Fruit fly (Drosophila melanogaster) whole organism, embryonic: ENCODE results near the gene Mon1.
A peak's percentile ranks its signal among the peaks of the same experiment; 100 is the strongest.

Experiments used
- B-H2 ChIP-seq: fragments of 200-800 bp; sonication (Bioruptor generic); optimal IDR thresholded peaks from 2 replicates; lab custom pipeline; 2018; ENCODE audit warnings: missing biosample characterization, mild to moderate bottlenecking, missing genetic modification characterization
- C15 ChIP-seq: fragments of 200-800 bp; sonication (Bioruptor generic); IDR thresholded peaks from 3 replicates; pipeline ENCODE4 v1.3.6; 2022; ENCODE audit warnings: missing biosample characterization, missing genetic modification characterization
- CG11504 ChIP-seq: fragments of 200-800 bp; sonication (Bioruptor generic); optimal IDR thresholded peaks from 3 replicates; lab custom pipeline; 2019; ENCODE audit warnings: missing biosample characterization, mild to moderate bottlenecking, missing genetic modification characterization, moderate library complexity
- CG11695 ChIP-seq: fragments of 200-800 bp; sonication (Bioruptor generic); IDR thresholded peaks from 3 replicates; pipeline ENCODE4 v1.3.6; 2022; ENCODE audit warnings: missing biosample characterization, missing genetic modification characterization
- CG13296 ChIP-seq: fragments of 200-800 bp; sonication (Bioruptor generic); optimal IDR thresholded peaks from 3 replicates; lab custom pipeline; 2018; ENCODE audit warnings: missing biosample characterization, mild to moderate bottlenecking, missing genetic modification characterization
- CG14014 ChIP-seq: fragments of 200-800 bp; sonication (Bioruptor generic); IDR thresholded peaks from 2 replicates; pipeline ENCODE4 v1.3.6; 2022; ENCODE audit warnings: missing biosample characterization, missing genetic modification characterization
- CG15011 ChIP-seq: fragments of 200-800 bp; sonication (Bioruptor generic); optimal IDR thresholded peaks from 3 replicates; lab custom pipeline; 2018; ENCODE audit warnings: missing biosample characterization, mild to moderate bottlenecking, missing genetic modification characterization
- CG15479 ChIP-seq: fragments of 200-800 bp; sonication (Bioruptor generic); optimal IDR thresholded peaks from 3 replicates; lab custom pipeline; 2019; ENCODE audit warnings: missing biosample characterization, mild to moderate bottlenecking, missing genetic modification characterization, moderate library complexity
- CG17328 ChIP-seq: fragments of 200-800 bp; sonication (Bioruptor generic); IDR thresholded peaks from 2 replicates; pipeline ENCODE4 v1.3.6; 2022; ENCODE audit warnings: missing biosample characterization, missing genetic modification characterization
- CG17361 ChIP-seq: fragments of 200-800 bp; sonication (Bioruptor generic); IDR thresholded peaks from 3 replicates; pipeline ENCODE4 v1.3.6; 2022; ENCODE audit warnings: missing biosample characterization, missing genetic modification characterization
- CG17612 ChIP-seq: fragments of 200-800 bp; sonication (Bioruptor generic); IDR thresholded peaks from 2 replicates; pipeline ENCODE4 v1.3.6; 2022; ENCODE audit warnings: missing biosample characterization, missing genetic modification characterization
- CG1792 ChIP-seq: fragments of 200-800 bp; sonication (Bioruptor generic); optimal IDR thresholded peaks from 2 replicates; lab custom pipeline; 2016; ENCODE audit warnings: missing biosample characterization, missing genetic modification characterization
- CG18619 ChIP-seq: fragments of 200-800 bp; sonication (Bioruptor generic); optimal IDR thresholded peaks from 3 replicates; lab custom pipeline; 2017; ENCODE audit warnings: missing biosample characterization, mild to moderate bottlenecking, missing genetic modification characterization
- CG2120 ChIP-seq: fragments of 200-800 bp; sonication (Bioruptor generic); optimal IDR thresholded peaks from 3 replicates; lab custom pipeline; 2016; ENCODE audit warnings: missing biosample characterization, missing genetic modification characterization
- CG31224 ChIP-seq: fragments of 200-800 bp; sonication (Bioruptor generic); IDR thresholded peaks from 2 replicates; pipeline ENCODE4 v1.3.6; 2022; ENCODE audit warnings: missing biosample characterization, missing genetic modification characterization
- CG31441 ChIP-seq: fragments of 200-800 bp; sonication (Bioruptor generic); IDR thresholded peaks from 2 replicates; pipeline ENCODE4 v1.3.6; 2022; ENCODE audit warnings: missing biosample characterization, missing genetic modification characterization
- CG3163 ChIP-seq: fragments of 200-800 bp; sonication (Bioruptor generic); optimal IDR thresholded peaks from 3 replicates; lab custom pipeline; 2016; ENCODE audit warnings: missing biosample characterization, missing genetic modification characterization
- CG4404 ChIP-seq: fragments of 200-800 bp; sonication (Bioruptor generic); IDR thresholded peaks from 2 replicates; pipeline ENCODE4 v1.3.6; 2022; ENCODE audit warnings: missing biosample characterization, missing genetic modification characterization
- CG4707 ChIP-seq: fragments of 200-800 bp; sonication (Bioruptor generic); optimal IDR thresholded peaks from 2 replicates; lab custom pipeline; 2018; ENCODE audit warnings: missing biosample characterization, mild to moderate bottlenecking, missing genetic modification characterization, moderate library complexity
- CG4854 ChIP-seq: fragments of 200-800 bp; sonication (Bioruptor generic); optimal IDR thresholded peaks from 2 replicates; lab custom pipeline; 2016; ENCODE audit warnings: missing biosample characterization, missing genetic modification characterization, inconsistent platforms
- CG6272 ChIP-seq: fragments of 200-800 bp; sonication (Bioruptor generic); IDR thresholded peaks from 2 replicates; pipeline ENCODE4 v1.3.6; 2022; ENCODE audit warnings: missing biosample characterization, missing genetic modification characterization
- CG6689 ChIP-seq: fragments of 200-800 bp; sonication (Bioruptor generic); IDR thresholded peaks from 2 replicates; pipeline ENCODE4 v1.3.6; 2022; ENCODE audit warnings: missing biosample characterization, missing genetic modification characterization
- CG9797 ChIP-seq: fragments of 200-800 bp; sonication (Bioruptor generic); optimal IDR thresholded peaks from 3 replicates; lab custom pipeline; 2018; ENCODE audit warnings: missing biosample characterization, mild to moderate bottlenecking, missing genetic modification characterization
- Dek ChIP-seq: fragments of 200-800 bp; sonication (Bioruptor generic); optimal IDR thresholded peaks from 3 replicates; lab custom pipeline; 2019; ENCODE audit warnings: missing biosample characterization, mild to moderate bottlenecking, missing genetic modification characterization, moderate library complexity
- Dll ChIP-seq: fragments of 200-800 bp; sonication (Bioruptor generic); IDR thresholded peaks from 4 replicates; pipeline ENCODE4 v1.3.6; 2022; ENCODE audit warnings: missing biosample characterization, missing genetic modification characterization; ENCODE audit not compliant: partially characterized antibody
- Eip74EF ChIP-seq, 2 experiments: fragments of 200-800 bp in 1 of 2; fragments of >200 bp in 1 of 2; sonication (Bioruptor generic) in 1 of 2; optimal IDR thresholded peaks; 2 replicates each; lab custom pipeline; 2017 to 2019; ENCODE audit warnings: missing biosample characterization in 2 of 2, missing genetic modification characterization in 2 of 2, mild to moderate bottlenecking in 1 of 2, moderate library complexity in 1 of 2
- Fer3 ChIP-seq: fragments of 200-800 bp; sonication (Bioruptor generic); optimal IDR thresholded peaks from 2 replicates; lab custom pipeline; 2018; ENCODE audit warnings: missing biosample characterization, mild to moderate bottlenecking, missing genetic modification characterization, moderate library complexity
- NFAT ChIP-seq: fragments of 200-800 bp; sonication (Bioruptor generic); IDR thresholded peaks from 2 replicates; pipeline ENCODE4 v1.3.6; 2022; ENCODE audit warnings: missing biosample characterization, missing genetic modification characterization
- Poxn ChIP-seq: fragments of 200-800 bp; sonication (Bioruptor generic); IDR thresholded peaks from 2 replicates; pipeline ENCODE4 v1.3.6; 2022; ENCODE audit warnings: missing biosample characterization, missing genetic modification characterization
- Ravus ChIP-seq: fragments of 200-800 bp; sonication (Bioruptor generic); IDR thresholded peaks from 2 replicates; pipeline ENCODE4 v1.3.6; 2022; ENCODE audit warnings: missing biosample characterization, missing genetic modification characterization
- Side ChIP-seq: fragments of 200-800 bp; sonication (Bioruptor generic); optimal IDR thresholded peaks from 2 replicates; lab custom pipeline; 2016; ENCODE audit warnings: missing biosample characterization, missing genetic modification characterization
- Sin3A ChIP-seq: fragments of >200 bp; optimal IDR thresholded peaks from 2 replicates; lab custom pipeline; 2018
- Stat92E ChIP-seq, 3 experiments: fragments of >200 bp in 2 of 3; fragments of 200-800 bp in 1 of 3; sonication (Bioruptor generic) in 1 of 3; optimal IDR thresholded peaks; 2 replicates each; lab custom pipeline; 2017 to 2019; ENCODE audit warnings: missing biosample characterization in 3 of 3, missing genetic modification characterization in 3 of 3, mild to moderate bottlenecking in 1 of 3, moderate library complexity in 1 of 3
- TFAM ChIP-seq: fragments of 200-800 bp; sonication (Bioruptor generic); optimal IDR thresholded peaks from 2 replicates; lab custom pipeline; 2017; ENCODE audit warnings: missing biosample characterization, missing genetic modification characterization, inconsistent platforms
- crp ChIP-seq, 2 experiments: fragments of 200-800 bp; sonication (Bioruptor generic); optimal IDR thresholded peaks; 2 replicates in 1 of 2; 3 replicates in 1 of 2; lab custom pipeline; 2017; ENCODE audit warnings: missing biosample characterization in 2 of 2, missing genetic modification characterization in 2 of 2, mild to moderate bottlenecking in 1 of 2, moderate library complexity in 1 of 2
- dan ChIP-seq: fragments of 200-800 bp; sonication (Bioruptor generic); IDR thresholded peaks from 2 replicates; pipeline ENCODE4 v1.3.6; 2022; ENCODE audit warnings: missing biosample characterization, missing genetic modification characterization
- disco-r ChIP-seq: fragments of 200-800 bp; sonication (Bioruptor generic); optimal IDR thresholded peaks from 2 replicates; lab custom pipeline; 2016; ENCODE audit warnings: missing biosample characterization, missing genetic modification characterization
- en ChIP-seq: fragments of 200-800 bp; sonication (Bioruptor generic); optimal IDR thresholded peaks from 2 replicates; lab custom pipeline; 2016; ENCODE audit warnings: missing biosample characterization, missing genetic modification characterization
- fd3F ChIP-seq: fragments of 200-800 bp; sonication (Bioruptor generic); optimal IDR thresholded peaks from 2 replicates; lab custom pipeline; 2018; ENCODE audit warnings: missing biosample characterization, mild to moderate bottlenecking, missing genetic modification characterization, moderate library complexity
- grau ChIP-seq: fragments of 200-800 bp; optimal IDR thresholded peaks from 3 replicates; lab custom pipeline; 2019; ENCODE audit warnings: missing biosample characterization, mild to moderate bottlenecking, missing genetic modification characterization, moderate library complexity
- gsb ChIP-seq: fragments of 200-800 bp; sonication (Bioruptor generic); IDR thresholded peaks from 2 replicates; pipeline ENCODE4 v1.3.6; 2022; ENCODE audit warnings: missing biosample characterization, missing genetic modification characterization
- hb ChIP-seq: fragments of 200-800 bp; sonication (Bioruptor generic); IDR thresholded peaks from 3 replicates; pipeline ENCODE4 v1.3.6; 2022; ENCODE audit warnings: missing biosample characterization, missing genetic modification characterization; ENCODE audit not compliant: partially characterized antibody
- hkb ChIP-seq, 2 experiments: fragments of 200-800 bp in 1 of 2; fragments of >200 bp in 1 of 2; sonication (Bioruptor generic) in 1 of 2; IDR thresholded peaks in 1 of 2; optimal IDR thresholded peaks in 1 of 2; 2 replicates each; pipeline versions ENCODE4 v1.3.6 to Lab custom; 2017 to 2022; ENCODE audit warnings: missing biosample characterization in 1 of 2, missing genetic modification characterization in 1 of 2
- jumu ChIP-seq: fragments of 200-800 bp; sonication (Bioruptor generic); optimal IDR thresholded peaks from 3 replicates; lab custom pipeline; 2016; ENCODE audit warnings: missing biosample characterization, missing genetic modification characterization
- kah ChIP-seq: fragments of 200-800 bp; sonication (Bioruptor generic); optimal IDR thresholded peaks from 2 replicates; lab custom pipeline; 2018; ENCODE audit warnings: missing biosample characterization, mild to moderate bottlenecking, missing genetic modification characterization
- mirr ChIP-seq: fragments of 200-800 bp; sonication (Bioruptor generic); optimal IDR thresholded peaks from 3 replicates; lab custom pipeline; 2018; ENCODE audit warnings: missing biosample characterization, mild to moderate bottlenecking, missing genetic modification characterization
- pum ChIP-seq: fragments of 200-800 bp; sonication (Bioruptor generic); optimal IDR thresholded peaks from 2 replicates; lab custom pipeline; 2016; ENCODE audit warnings: missing biosample characterization, missing genetic modification characterization
- row ChIP-seq: fragments of 200-800 bp; sonication (Bioruptor generic); IDR thresholded peaks from 3 replicates; pipeline ENCODE4 v1.3.6; 2022; ENCODE audit warnings: missing biosample characterization, missing genetic modification characterization
- sens ChIP-seq: fragments of 200-800 bp; sonication (Bioruptor generic); peaks from one replicate; lab custom pipeline; 2016; ENCODE audit warnings: missing biosample characterization, missing genetic modification characterization
- ttk ChIP-seq: fragments of 200-800 bp; sonication (Bioruptor generic); IDR thresholded peaks from 2 replicates; pipeline ENCODE4 v2.1.2; 2022; ENCODE audit warnings: missing biosample characterization, missing genetic modification characterization
- zf30C ChIP-seq: fragments of 200-800 bp; sonication (Bioruptor generic); optimal IDR thresholded peaks from 3 replicates; lab custom pipeline; 2018; ENCODE audit warnings: missing biosample characterization, mild to moderate bottlenecking, missing genetic modification characterization

Mon1 gene

dm6 chr2L:4821319-4821717 is 29.1 kb upstream of the Mon1 start (continued):
- TF ChIP-seq CG14014, result peak; percentile 70
- TF ChIP-seq row, result peak; percentile 59
- peak; percentile 39 for TF ChIP-seq CG1792
- peak; percentile 35; the same call in 1 of the 2 replicates for TF ChIP-seq CG17328 (GFP tag; lab: Robert Waterston, UW)
- peak; percentile 63 for TF ChIP-seq CG15011 (GFP tag; lab: Kevin White, UChicago)
- TF ChIP-seq Fer3, result peak; percentile 78
- TF ChIP-seq CG11504, result peak; percentile 83
- TF ChIP-seq CG17361 (GFP tag; lab: Robert Waterston, UW), result peak; percentile 90
- TF ChIP-seq CG31441, result peak; percentile 82
- TF ChIP-seq kah, result peak; percentile 36
- no peak for TF ChIP-seq hkb (optimal IDR thresholded peaks at IDR 0.05; lab: Kevin White, UChicago)
- peak; percentile 73 for TF ChIP-seq hkb (GFP tag; IDR thresholded peaks at IDR 0.05; lab: Robert Waterston, UW)
- peak; percentile 46 for TF ChIP-seq fd3F (GFP tag; lab: Kevin White, UChicago)
- peak in 1 of 2 experiments; percentile 47 for TF ChIP-seq Eip74EF (GFP tag; optimal IDR thresholded peaks at IDR 0.05; lab: Kevin White, UChicago)
- TF ChIP-seq mirr (GFP tag; lab: Kevin White, UChicago), result no peak
- no peak for TF ChIP-seq Side (GFP tag; lab: Kevin White, UChicago)
- TF ChIP-seq jumu (GFP tag; lab: Kevin White, UChicago), result no peak
- TF ChIP-seq sens (GFP tag; lab: Kevin White, UChicago), result peak; percentile 72
- TF ChIP-seq CG31224 (GFP tag; lab: Robert Waterston, UW), result peak; percentile 50; the same call in 1 of the 2 replicates
- TF ChIP-seq CG18619, result peak; percentile 61
- TF ChIP-seq crp (GFP tag; optimal IDR thresholded peaks at IDR 0.05; lab: Kevin White, UChicago), result peak in 1 of 2 experiments; percentile 14
- TF ChIP-seq Dll, result no peak
- no peak; the same call in 2 of the 3 replicates for TF ChIP-seq C15 (GFP tag; lab: Robert Waterston, UW)
- TF ChIP-seq NFAT (GFP tag; lab: Robert Waterston, UW), result peak; percentile 62; the same call in 1 of the 2 replicates
- no peak for TF ChIP-seq CG6272 (GFP tag; lab: Robert Waterston, UW)
- no peak for TF ChIP-seq disco-r (GFP tag; lab: Kevin White, UChicago)
- peak; percentile 34 for TF ChIP-seq CG15479 (GFP tag; lab: Kevin White, UChicago)
- no peak for TF ChIP-seq CG4707 (GFP tag; lab: Kevin White, UChicago)
- TF ChIP-seq zf30C (GFP tag; lab: Kevin White, UChicago), result no peak
- peak; percentile 41 for TF ChIP-seq CG4854
- peak; percentile 88 for TF ChIP-seq CG13296
- no peak for TF ChIP-seq hb
- TF ChIP-seq CG3163 (GFP tag; lab: Kevin White, UChicago), result no peak
- peak; percentile 71 for TF ChIP-seq Dek (tag; lab: Kevin White, UChicago)
- peak; percentile 56 for TF ChIP-seq CG4404 (GFP tag; lab: Robert Waterston, UW)
- peak; percentile 75 for TF ChIP-seq CG11695 (GFP tag; lab: Robert Waterston, UW)
- no peak for TF ChIP-seq Sin3A
- TF ChIP-seq Stat92E (GFP tag; optimal IDR thresholded peaks at IDR 0.05; lab: Kevin White, UChicago), result no peak
- TF ChIP-seq CG17612 (GFP tag; lab: Robert Waterston, UW), result no peak
- peak; percentile 21; the same call in 1 of the 2 replicates for TF ChIP-seq gsb (GFP tag; lab: Robert Waterston, UW)
- TF ChIP-seq Poxn (GFP tag; lab: Robert Waterston, UW), result no peak
- TF ChIP-seq TFAM (GFP tag; lab: Kevin White, UChicago), result no peak
- no peak for TF ChIP-seq dan (GFP tag; lab: Robert Waterston, UW)
- TF ChIP-seq grau, result peak; percentile 78
- no peak for TF ChIP-seq pum (GFP tag; lab: Kevin White, UChicago)
- TF ChIP-seq CG6689 (GFP tag; lab: Robert Waterston, UW), result peak; percentile 57
- TF ChIP-seq CG2120, result peak; percentile 72
- TF ChIP-seq Ravus (GFP tag; lab: Robert Waterston, UW), result peak; percentile 34
- TF ChIP-seq CG9797 (GFP tag; lab: Kevin White, UChicago), result no peak
- TF ChIP-seq en (GFP tag; lab: Kevin White, UChicago), result no peak
- peak; percentile 30; the same call in 1 of the 2 replicates for TF ChIP-seq ttk (GFP tag; lab: Robert Waterston, UW)
- peak; percentile 34 for TF ChIP-seq B-H2 (GFP tag; lab: Kevin White, UChicago)
